Fruit fly (Drosophila melanogaster) whole organism, prepupa: ENCODE data around the gene CG31804.

ENCODE experiments used
- CG11902 ChIP-seq: fragments of 200-800 bp; sonication (Bioruptor generic); optimal IDR thresholded peaks from 3 replicates; lab custom pipeline; 2016; ENCODE audit warnings: missing biosample characterization, missing genetic modification characterization
- CG16779 ChIP-seq: fragments of 200-800 bp; sonication (Bioruptor generic); optimal IDR thresholded peaks from 3 replicates; lab custom pipeline; 2017; ENCODE audit warnings: missing biosample characterization, mild to moderate bottlenecking, missing genetic modification characterization
- CG31627 ChIP-seq: fragments of 200-800 bp; sonication (Bioruptor generic); optimal IDR thresholded peaks from 3 replicates; lab custom pipeline; 2016; ENCODE audit warnings: missing biosample characterization, missing genetic modification characterization
- CG6163 ChIP-seq: fragments of 200-800 bp; sonication (Bioruptor generic); IDR thresholded peaks from 3 replicates; pipeline ENCODE4 v1.3.6; 2022; ENCODE audit warnings: missing biosample characterization, missing genetic modification characterization
- CG6792 ChIP-seq: fragments of 200-800 bp; sonication (Bioruptor generic); optimal IDR thresholded peaks from 3 replicates; lab custom pipeline; 2016; ENCODE audit warnings: missing biosample characterization, missing genetic modification characterization
- CG6854 ChIP-seq: fragments of 200-800 bp; sonication (Bioruptor generic); optimal IDR thresholded peaks from 2 replicates; lab custom pipeline; 2017; ENCODE audit warnings: missing biosample characterization, mild to moderate bottlenecking, missing genetic modification characterization
- CG8119 ChIP-seq: fragments of 200-800 bp; sonication (Bioruptor generic); IDR thresholded peaks from 3 replicates; pipeline ENCODE4 v1.3.6; 2022; ENCODE audit warnings: missing biosample characterization, missing genetic modification characterization
- CG9139 ChIP-seq: fragments of 200-800 bp; sonication (Bioruptor generic); optimal IDR thresholded peaks from 3 replicates; lab custom pipeline; 2017; ENCODE audit warnings: missing biosample characterization, mild to moderate bottlenecking, missing genetic modification characterization
- Ets21C ChIP-seq: fragments of 200-800 bp; sonication (Bioruptor generic); optimal IDR thresholded peaks from 3 replicates; lab custom pipeline; 2016; ENCODE audit warnings: missing biosample characterization, missing genetic modification characterization
- Ets96B ChIP-seq: fragments of 200-800 bp; optimal IDR thresholded peaks from 2 replicates; lab custom pipeline; 2019; ENCODE audit warnings: missing biosample characterization, mild to moderate bottlenecking, missing genetic modification characterization, moderate library complexity
- Hr38 ChIP-seq: sonication (Bioruptor generic); optimal IDR thresholded peaks from 2 replicates; lab custom pipeline; 2016; ENCODE audit warnings: missing biosample characterization, missing genetic modification characterization
- Sox15 ChIP-seq: fragments of 200-800 bp; sonication (Bioruptor generic); optimal IDR thresholded peaks from 3 replicates; lab custom pipeline; 2016; ENCODE audit warnings: missing biosample characterization, missing genetic modification characterization
- vri ChIP-seq: fragments of 200-800 bp; sonication (Bioruptor generic); optimal IDR thresholded peaks from 3 replicates; lab custom pipeline; 2016; ENCODE audit warnings: missing biosample characterization, mild to moderate bottlenecking, missing genetic modification characterization

DNA sequence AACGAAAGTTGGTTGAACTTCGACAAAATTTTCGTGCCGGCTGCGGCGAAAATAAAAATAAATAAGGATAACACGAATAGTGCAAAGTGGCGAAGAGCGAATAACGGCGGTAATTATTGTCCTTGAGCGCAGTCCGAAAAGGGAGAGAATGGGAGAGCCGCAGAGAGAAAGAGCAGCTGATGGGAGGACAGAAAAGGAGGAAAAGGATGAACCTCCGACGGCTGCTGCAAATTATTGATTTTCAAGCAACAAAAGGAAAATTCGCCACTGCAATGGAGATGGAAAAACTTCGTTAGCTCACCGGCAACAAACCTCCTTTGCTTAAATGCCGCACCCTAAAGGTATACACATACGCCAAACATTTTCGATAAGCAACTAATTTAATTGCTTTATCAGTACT, 19.5 kb downstream of the CG31804 start:
- TF ChIP-seq CG6854: no peak
- no peak for TF ChIP-seq CG9139
- no peak for TF ChIP-seq Ets21C (GFP tag; lab: Kevin White, UChicago)
- no peak for TF ChIP-seq CG31627 (GFP tag; lab: Kevin White, UChicago)
- no peak for TF ChIP-seq CG8119
- no peak for TF ChIP-seq CG6163 (GFP tag; lab: Robert Waterston, UW)
- no peak for TF ChIP-seq CG16779 (tag; lab: Kevin White, UChicago)
- no peak for TF ChIP-seq Ets96B (tag; lab: Kevin White, UChicago)
- no peak for TF ChIP-seq Sox15
- no peak for TF ChIP-seq Hr38 (GFP tag; lab: Kevin White, UChicago)
- no peak for TF ChIP-seq CG6792 (GFP tag; lab: Kevin White, UChicago)
- no peak for TF ChIP-seq vri (GFP tag; lab: Kevin White, UChicago)
- TF ChIP-seq CG11902 (GFP tag; lab: Kevin White, UChicago): no peak
